Fruit fly (Drosophila melanogaster) S2 (cell line): ENCODE measurements around the gene CG9281.

Experiments used
- CG8478 ChIP-seq: fragments of >200 bp; optimal IDR thresholded peaks from 2 replicates; lab custom pipeline; 2018
- CTCF ChIP-seq, 2 experiments: fragments of >200 bp; optimal IDR thresholded peaks; 2 replicates each; lab custom pipeline; 2018

- TF ChIP-seq CG8478 (lab: Kevin White, UChicago) = no peak
- no peak for TF ChIP-seq CTCF (optimal IDR thresholded peaks at IDR 0.05; lab: Kevin White, UChicago)
These were observed 23.0 kb upstream of the CG9281 start for dm6 chrX:15733192-15733892.
